Fruit fly (Drosophila melanogaster): ENCODE results near the gene Dpck.
A peak's percentile ranks its signal among the peaks of the same experiment; 100 is the strongest.

The Dpck gene

DNA sequence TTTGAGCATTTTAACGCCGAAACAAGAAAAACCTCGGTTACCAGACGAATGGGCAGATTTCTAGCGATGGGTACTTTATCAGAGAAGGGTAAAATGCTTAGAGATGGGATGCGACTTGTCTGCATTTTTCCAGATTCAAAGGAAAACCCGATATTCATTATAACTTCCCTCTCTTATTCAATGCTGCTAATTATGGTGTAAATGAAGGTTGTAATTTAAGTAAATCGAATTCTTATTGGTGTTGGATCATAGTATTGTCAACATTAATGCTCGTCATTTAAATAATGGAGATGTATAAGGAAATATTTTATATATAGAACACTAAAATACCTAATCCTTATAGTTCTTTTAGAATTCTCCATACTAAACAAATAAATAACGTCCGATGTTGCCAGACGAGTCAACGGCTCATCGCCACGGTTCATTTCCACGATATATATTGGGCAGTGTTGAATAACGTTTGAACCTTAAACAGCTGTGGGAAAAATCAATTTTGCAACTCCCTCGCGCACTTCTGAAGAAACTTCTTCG lies 42.2 kb downstream of the Dpck start, which contains the start of the genes Alh and CG10098 (continued):
- peak; percentile 84 for TF ChIP-seq rgr (GFP tag; optimal IDR thresholded peaks at IDR 0.05)
- TF ChIP-seq Abd-B (GFP tag; optimal IDR thresholded peaks at IDR 0.05), result no peak
- TF ChIP-seq br (GFP tag; optimal IDR thresholded peaks at IDR 0.05), result peak; percentile 76
- TF ChIP-seq sage (GFP tag; optimal IDR thresholded peaks at IDR 0.05), result peak; percentile 43
- peak; percentile 88 for TF ChIP-seq Jra (GFP tag; optimal IDR thresholded peaks at IDR 0.05)
- TF ChIP-seq Sp1 (GFP tag; optimal IDR thresholded peaks at IDR 0.05), result peak; percentile 81

DNA sequence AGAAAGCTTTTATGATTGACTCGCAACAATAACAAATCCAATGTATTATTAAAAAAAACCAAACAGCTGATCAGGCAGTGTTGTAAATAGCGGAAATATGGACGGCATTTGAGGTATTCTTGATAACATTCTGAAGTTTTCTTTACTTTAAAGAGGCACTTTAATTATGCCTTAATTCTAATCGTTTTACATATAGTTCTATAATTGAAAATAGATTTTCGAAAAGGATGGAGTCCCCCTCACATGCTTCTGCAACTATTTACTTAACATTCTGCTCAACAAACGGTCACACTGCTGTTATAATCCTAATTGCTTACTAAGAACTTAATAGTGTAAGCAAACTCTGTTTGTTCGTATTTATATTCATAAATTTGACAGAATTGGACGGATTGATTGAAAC lies 46.0 kb downstream of the Dpck start, which contains the start of gene CG10068:
CG10068 (minus strand) TSS at position 62 of the 400 bp plus-strand sequence.
- TF ChIP-seq jim (GFP tag; optimal IDR thresholded peaks at IDR 0.05), result no peak
- peak; percentile 88 for TF ChIP-seq br (GFP tag; optimal IDR thresholded peaks at IDR 0.05)
- peak; percentile 80 for TF ChIP-seq brk (GFP tag; optimal IDR thresholded peaks at IDR 0.05)
- TF ChIP-seq Hr78 (GFP tag; optimal IDR thresholded peaks at IDR 0.05), result no peak
- peak; percentile 91 for TF ChIP-seq sv (GFP tag; optimal IDR thresholded peaks at IDR 0.05)
- TF ChIP-seq ey (GFP tag; optimal IDR thresholded peaks at IDR 0.05), result peak; percentile 81
- peak; percentile 82 for TF ChIP-seq Sp1 (GFP tag; optimal IDR thresholded peaks at IDR 0.05)
- peak; percentile 87 for TF ChIP-seq Jra (GFP tag; optimal IDR thresholded peaks at IDR 0.05)
- peak; percentile 70 for TF ChIP-seq CG32264 (GFP tag; optimal IDR thresholded peaks at IDR 0.05)
- no peak for TF ChIP-seq N (GFP tag; optimal IDR thresholded peaks at IDR 0.05)
- no peak for TF ChIP-seq Vsx2 (GFP tag; optimal IDR thresholded peaks at IDR 0.05; ENCODE audit: partially characterized antibody)
- TF ChIP-seq dl (GFP tag; optimal IDR thresholded peaks at IDR 0.05; ENCODE audit: insufficient read depth in 1 of 2, partially characterized antibody in 2 of 2), result no peak
- peak; percentile 86 for TF ChIP-seq sage (GFP tag; optimal IDR thresholded peaks at IDR 0.05)
- peak; percentile 82 for TF ChIP-seq OdsH (GFP tag; optimal IDR thresholded peaks at IDR 0.05)
- TF ChIP-seq Myc (optimal IDR thresholded peaks at IDR 0.05), result peak; percentile 20
- no peak for TF ChIP-seq lola (GFP tag; optimal IDR thresholded peaks at IDR 0.05)
- no peak for TF ChIP-seq Dfd (GFP tag; optimal IDR thresholded peaks at IDR 0.05)
- TF ChIP-seq Rel (GFP tag; optimal IDR thresholded peaks at IDR 0.05), result no peak
- TF ChIP-seq Rel (tag; optimal IDR thresholded peaks at IDR 0.05), result peak; percentile 54
- TF ChIP-seq Hnf4 (GFP tag; optimal IDR thresholded peaks at IDR 0.05), result peak; percentile 88
- peak; percentile 29 to 87 for TF ChIP-seq foxo (GFP tag; optimal IDR thresholded peaks at IDR 0.05)
- peak; percentile 77 for TF ChIP-seq dsf (GFP tag; optimal IDR thresholded peaks at IDR 0.05; ENCODE audit: borderline replicate concordance)
- TF ChIP-seq GATAd (GFP tag; optimal IDR thresholded peaks at IDR 0.05), result no peak
- peak; percentile 42 for TF ChIP-seq dmrt93B (GFP tag; optimal IDR thresholded peaks at IDR 0.05)
- no peak for TF ChIP-seq usp (GFP tag; optimal IDR thresholded peaks at IDR 0.05)
- no peak for TF ChIP-seq Dif (GFP tag; optimal IDR thresholded peaks at IDR 0.05; ENCODE audit: partially characterized antibody)
- TF ChIP-seq CrebA (GFP tag; optimal IDR thresholded peaks at IDR 0.05; ENCODE audit: borderline replicate concordance), result no peak
- TF ChIP-seq CG9705 (GFP tag; optimal IDR thresholded peaks at IDR 0.05), result peak; percentile 60
- TF ChIP-seq Hr83 (GFP tag; optimal IDR thresholded peaks at IDR 0.05; ENCODE audit: poor library complexity, severe bottlenecking), result peak; percentile 81
- peak; percentile 82 for TF ChIP-seq HLH106 (tag; optimal IDR thresholded peaks at IDR 0.05)
- TF ChIP-seq woc (GFP tag; optimal IDR thresholded peaks at IDR 0.05), result peak; percentile 69
- peak; percentile 84 for TF ChIP-seq fru (GFP tag; optimal IDR thresholded peaks at IDR 0.05)
- TF ChIP-seq psq (GFP tag; optimal IDR thresholded peaks at IDR 0.05), result peak; percentile 69
- no peak for TF ChIP-seq Abd-B (GFP tag; optimal IDR thresholded peaks at IDR 0.05)
- TF ChIP-seq h (GFP tag; optimal IDR thresholded peaks at IDR 0.05), result peak; percentile 90
- TF ChIP-seq Mio (GFP tag; optimal IDR thresholded peaks at IDR 0.05), result no peak
- TF ChIP-seq pan (optimal IDR thresholded peaks at IDR 0.05), result no peak
- peak; percentile 73 for TF ChIP-seq tai (GFP tag; optimal IDR thresholded peaks at IDR 0.05)
- peak; percentile 82 for TF ChIP-seq rgr (GFP tag; optimal IDR thresholded peaks at IDR 0.05)
